Fruit fly (Drosophila melanogaster): ENCODE measurements around the gene Nplp4.

Nplp4 gene

dm6 chr2L:1987434-1988191 is 20.6 kb upstream of the Nplp4 start, which contains the start of gene Got2 (continued):
- TF ChIP-seq Opbp (GFP tag; IDR thresholded peaks at IDR 0.05; ENCODE audit: partially characterized antibody): peak; percentile 78
- TF ChIP-seq CG13424 (tag; optimal IDR thresholded peaks at IDR 0.05): peak; percentile 2
- TF ChIP-seq fu2 (GFP tag; optimal IDR thresholded peaks at IDR 0.05): peak; percentile 23
- peak; percentile 67 for TF ChIP-seq nerfin-2 (GFP tag; IDR thresholded peaks at IDR 0.05; ENCODE audit: partially characterized antibody)
- TF ChIP-seq CG11504 (tag; optimal IDR thresholded peaks at IDR 0.05): peak; percentile 44
- TF ChIP-seq Blimp-1 (GFP tag; optimal IDR thresholded peaks at IDR 0.05): peak; percentile 26
- TF ChIP-seq BEAF-32 (GFP tag; optimal IDR thresholded peaks at IDR 0.05): peak; percentile 80
- TF ChIP-seq ind (GFP tag; optimal IDR thresholded peaks at IDR 0.05): peak; percentile 16
- peak; percentile 2 for TF ChIP-seq cato (GFP tag; optimal IDR thresholded peaks at IDR 0.05; ENCODE audit: borderline replicate concordance)
- TF ChIP-seq CG10462 (GFP tag; optimal IDR thresholded peaks at IDR 0.05): no peak
- no peak for TF ChIP-seq kay (GFP tag; optimal IDR thresholded peaks at IDR 0.05)
- peak; percentile 15 for TF ChIP-seq CG12769 (tag; optimal IDR thresholded peaks at IDR 0.05)
- TF ChIP-seq tna (GFP tag; IDR thresholded peaks at IDR 0.05; ENCODE audit: partially characterized antibody): peak; percentile 83
- TF ChIP-seq CG18599 (GFP tag; optimal IDR thresholded peaks at IDR 0.05): peak; percentile 43
- TF ChIP-seq CG11247 (GFP tag; IDR thresholded peaks at IDR 0.05): 0 out of 2 replicates have a peak, but pooled peaks have one; percentile 25
- TF ChIP-seq CG10366 (GFP tag; IDR thresholded peaks at IDR 0.05): peak; percentile 31; the same call in 1 of the 2 replicates
- TF ChIP-seq sens (GFP tag): peak; percentile 24
- peak; percentile 61 for TF ChIP-seq CG9437 (GFP tag; optimal IDR thresholded peaks at IDR 0.05)
- TF ChIP-seq pan (optimal IDR thresholded peaks at IDR 0.05): no peak
- no peak for TF ChIP-seq pan (GFP tag; optimal IDR thresholded peaks at IDR 0.05 in 1 of 2, IDR thresholded peaks at IDR 0.05 in 1 of 2)
- TF ChIP-seq zen2 (GFP tag; IDR thresholded peaks at IDR 0.05; ENCODE audit: partially characterized antibody): peak; percentile 75
- peak; percentile 21 for TF ChIP-seq CG17385 (GFP tag; optimal IDR thresholded peaks at IDR 0.05)
- TF ChIP-seq unc-4 (GFP tag; IDR thresholded peaks at IDR 0.05; ENCODE audit: partially characterized antibody): peak; percentile 84
- peak; percentile 90; the same call in 3 of the 4 replicates for TF ChIP-seq chinmo (GFP tag; IDR thresholded peaks at IDR 0.05; ENCODE audit: partially characterized antibody)
- TF ChIP-seq sd (tag; optimal IDR thresholded peaks at IDR 0.05): no peak
- TF ChIP-seq CG30403 (GFP tag; optimal IDR thresholded peaks at IDR 0.05): peak; percentile 35
- TF ChIP-seq CG15011 (GFP tag; optimal IDR thresholded peaks at IDR 0.05): no peak
- peak; percentile 92 for TF ChIP-seq ERR (GFP tag; optimal IDR thresholded peaks at IDR 0.05)
- peak; percentile 68; the same call in 2 of the 3 replicates for TF ChIP-seq CG6791 (GFP tag; IDR thresholded peaks at IDR 0.05; ENCODE audit: partially characterized antibody)
- peak; percentile 78 for TF ChIP-seq HLH4C (GFP tag; IDR thresholded peaks at IDR 0.05; ENCODE audit: partially characterized antibody)
- TF ChIP-seq dm (GFP tag; optimal IDR thresholded peaks at IDR 0.05): no peak
- 0 out of 2 replicates have a peak, but pooled peaks have one; percentile 9 for TF ChIP-seq CG32532 (GFP tag; IDR thresholded peaks at IDR 0.05)
- peak; percentile 77; the same call in 2 of the 3 replicates for TF ChIP-seq hb (GFP tag; IDR thresholded peaks at IDR 0.05; ENCODE audit: partially characterized antibody)
- TF ChIP-seq CoRest (tag; optimal IDR thresholded peaks at IDR 0.05): peak; percentile 39
- TF ChIP-seq Asciz (GFP tag; optimal IDR thresholded peaks at IDR 0.05): no peak
- TF ChIP-seq CG16813 (GFP tag; IDR thresholded peaks at IDR 0.05; ENCODE audit: partially characterized antibody): peak; percentile 78
- peak; percentile 75 for TF ChIP-seq ato (GFP tag; IDR thresholded peaks at IDR 0.05; ENCODE audit: partially characterized antibody)
- TF ChIP-seq CG7928 (GFP tag; optimal IDR thresholded peaks at IDR 0.05): no peak
- peak; percentile 10 for TF ChIP-seq PHDP (tag; optimal IDR thresholded peaks at IDR 0.05)
- TF ChIP-seq dmrt99B (tag; optimal IDR thresholded peaks at IDR 0.05): peak; percentile 19
- peak; percentile 36; the same call in 1 of the 2 replicates for TF ChIP-seq Drgx (GFP tag; IDR thresholded peaks at IDR 0.05)
- peak; percentile 79 for TF ChIP-seq hbn (GFP tag; IDR thresholded peaks at IDR 0.05; ENCODE audit: partially characterized antibody)
- TF ChIP-seq mld (GFP tag; IDR thresholded peaks at IDR 0.05; ENCODE audit: partially characterized antibody): peak; percentile 70; the same call in 1 of the 3 replicates
- peak; percentile 13 for TF ChIP-seq CG6854 (GFP tag; optimal IDR thresholded peaks at IDR 0.05)
- peak; percentile 65 for TF ChIP-seq CG14860 (GFP tag; IDR thresholded peaks at IDR 0.05; ENCODE audit: partially characterized antibody)
- peak; percentile 64 for TF ChIP-seq CG12391 (tag; optimal IDR thresholded peaks at IDR 0.05)

Data from whole organism, embryonic.